Fruit fly (Drosophila melanogaster) whole organism, prepupa: ENCODE measurements around the gene Lipt2.

ENCODE experiments used
- Blimp-1 ChIP-seq: fragments of 200-800 bp; sonication (Bioruptor generic); optimal IDR thresholded peaks from 3 replicates; lab custom pipeline; 2017; ENCODE audit warnings: missing biosample characterization, missing genetic modification characterization, mild to moderate bottlenecking, moderate library complexity, missing genetic modification reagents
- CG10631 ChIP-seq: fragments of 200-800 bp; sonication (Bioruptor generic); optimal IDR thresholded peaks from 2 replicates; lab custom pipeline; 2016; ENCODE audit warnings: missing biosample characterization, missing genetic modification characterization
- CG11294 ChIP-seq: fragments of 200-800 bp; sonication (Bioruptor generic); IDR thresholded peaks from 2 replicates; pipeline ENCODE4 v1.3.6; 2022; ENCODE audit warnings: missing biosample characterization, missing genetic modification characterization
- CG11902 ChIP-seq: fragments of 200-800 bp; sonication (Bioruptor generic); optimal IDR thresholded peaks from 3 replicates; lab custom pipeline; 2016; ENCODE audit warnings: missing biosample characterization, missing genetic modification characterization
- CG15336 ChIP-seq: fragments of 200-800 bp; sonication (Bioruptor generic); IDR thresholded peaks from 2 replicates; pipeline ENCODE4 v1.3.6; 2022; ENCODE audit warnings: missing biosample characterization, missing genetic modification characterization
- CG1621 ChIP-seq: fragments of 200-800 bp; sonication (Bioruptor generic); optimal IDR thresholded peaks from 3 replicates; lab custom pipeline; 2018; ENCODE audit warnings: missing biosample characterization, mild to moderate bottlenecking, missing genetic modification characterization
- CG16779 ChIP-seq: fragments of 200-800 bp; sonication (Bioruptor generic); optimal IDR thresholded peaks from 3 replicates; lab custom pipeline; 2017; ENCODE audit warnings: missing biosample characterization, mild to moderate bottlenecking, missing genetic modification characterization
- CG3032 ChIP-seq: fragments of 200-800 bp; optimal IDR thresholded peaks from 2 replicates; lab custom pipeline; 2019; ENCODE audit warnings: missing biosample characterization, mild to moderate bottlenecking, missing genetic modification characterization, moderate library complexity
- CG31627 ChIP-seq: fragments of 200-800 bp; sonication (Bioruptor generic); optimal IDR thresholded peaks from 3 replicates; lab custom pipeline; 2016; ENCODE audit warnings: missing biosample characterization, missing genetic modification characterization
- CG32006 ChIP-seq: fragments of 200-800 bp; sonication (Bioruptor generic); optimal IDR thresholded peaks from 3 replicates; lab custom pipeline; 2017; ENCODE audit warnings: missing biosample characterization, mild to moderate bottlenecking, missing genetic modification characterization
- CG34406 ChIP-seq: fragments of 200-800 bp; sonication (Bioruptor generic); optimal IDR thresholded peaks from 3 replicates; lab custom pipeline; 2016; ENCODE audit warnings: missing biosample characterization, missing genetic modification characterization
- CG3919 ChIP-seq: fragments of 200-800 bp; sonication (Bioruptor generic); optimal IDR thresholded peaks from 3 replicates; lab custom pipeline; 2016; ENCODE audit warnings: missing biosample characterization, missing genetic modification characterization
- CG4318 ChIP-seq: fragments of 200-800 bp; sonication (Bioruptor generic); optimal IDR thresholded peaks from 3 replicates; lab custom pipeline; 2017; ENCODE audit warnings: missing biosample characterization, mild to moderate bottlenecking, missing genetic modification characterization
- CG6163 ChIP-seq: fragments of 200-800 bp; sonication (Bioruptor generic); IDR thresholded peaks from 3 replicates; pipeline ENCODE4 v1.3.6; 2022; ENCODE audit warnings: missing biosample characterization, missing genetic modification characterization
- CG6276 ChIP-seq: fragments of 200-800 bp; sonication (Bioruptor generic); optimal IDR thresholded peaks from 2 replicates; lab custom pipeline; 2017; ENCODE audit warnings: missing biosample characterization, mild to moderate bottlenecking, missing genetic modification characterization
- CG6792 ChIP-seq: fragments of 200-800 bp; sonication (Bioruptor generic); optimal IDR thresholded peaks from 3 replicates; lab custom pipeline; 2016; ENCODE audit warnings: missing biosample characterization, missing genetic modification characterization
- CG6808 ChIP-seq: fragments of 200-800 bp; sonication (Bioruptor generic); optimal IDR thresholded peaks from 3 replicates; lab custom pipeline; 2017; ENCODE audit warnings: missing biosample characterization, missing genetic modification characterization, mild to moderate bottlenecking, moderate library complexity, missing genetic modification reagents
- CG6854 ChIP-seq: fragments of 200-800 bp; sonication (Bioruptor generic); optimal IDR thresholded peaks from 2 replicates; lab custom pipeline; 2017; ENCODE audit warnings: missing biosample characterization, mild to moderate bottlenecking, missing genetic modification characterization
- CG7368 ChIP-seq: fragments of 200-800 bp; sonication (Bioruptor generic); optimal IDR thresholded peaks from 3 replicates; lab custom pipeline; 2016; ENCODE audit warnings: missing biosample characterization, missing genetic modification characterization
- CG8119 ChIP-seq: fragments of 200-800 bp; sonication (Bioruptor generic); IDR thresholded peaks from 3 replicates; pipeline ENCODE4 v1.3.6; 2022; ENCODE audit warnings: missing biosample characterization, missing genetic modification characterization
- CG8319 ChIP-seq: fragments of 200-800 bp; sonication (Bioruptor generic); optimal IDR thresholded peaks from 3 replicates; lab custom pipeline; 2016; ENCODE audit warnings: missing biosample characterization, missing genetic modification characterization
- CG8632 ChIP-seq: fragments of 200-800 bp; sonication (Bioruptor generic); optimal IDR thresholded peaks from 3 replicates; lab custom pipeline; 2016; ENCODE audit warnings: missing biosample characterization, missing genetic modification characterization
- CG9139 ChIP-seq: fragments of 200-800 bp; sonication (Bioruptor generic); optimal IDR thresholded peaks from 3 replicates; lab custom pipeline; 2017; ENCODE audit warnings: missing biosample characterization, mild to moderate bottlenecking, missing genetic modification characterization
- Eip75B ChIP-seq: fragments of 200-800 bp; sonication (Bioruptor generic); optimal IDR thresholded peaks from 3 replicates; lab custom pipeline; 2016; ENCODE audit warnings: missing biosample characterization, missing genetic modification characterization
- Eip93F ChIP-seq: fragments of 200-800 bp; sonication (Bioruptor generic); optimal IDR thresholded peaks from 2 replicates; lab custom pipeline; 2016; ENCODE audit warnings: missing biosample characterization, mild to moderate bottlenecking, missing genetic modification characterization
- Ets21C ChIP-seq: fragments of 200-800 bp; sonication (Bioruptor generic); optimal IDR thresholded peaks from 3 replicates; lab custom pipeline; 2016; ENCODE audit warnings: missing biosample characterization, missing genetic modification characterization
- Ets96B ChIP-seq: fragments of 200-800 bp; optimal IDR thresholded peaks from 2 replicates; lab custom pipeline; 2019; ENCODE audit warnings: missing biosample characterization, mild to moderate bottlenecking, missing genetic modification characterization, moderate library complexity
- Gug ChIP-seq: fragments of 200-800 bp; sonication (Bioruptor generic); IDR thresholded peaks from 2 replicates; pipeline ENCODE4 v1.3.6; 2022; ENCODE audit warnings: missing biosample characterization, missing genetic modification characterization
- Hr38 ChIP-seq: sonication (Bioruptor generic); optimal IDR thresholded peaks from 2 replicates; lab custom pipeline; 2016; ENCODE audit warnings: missing biosample characterization, missing genetic modification characterization
- Hr39 ChIP-seq: fragments of 200-800 bp; sonication (Bioruptor generic); optimal IDR thresholded peaks from 2 replicates; lab custom pipeline; 2016; ENCODE audit warnings: missing biosample characterization, missing genetic modification characterization
- Hr4 ChIP-seq: fragments of 200-800 bp; sonication (Bioruptor generic); optimal IDR thresholded peaks from 3 replicates; lab custom pipeline; 2016; ENCODE audit warnings: missing biosample characterization, missing genetic modification characterization
- Lpt ChIP-seq: fragments of 200-800 bp; sonication (Bioruptor generic); optimal IDR thresholded peaks from 3 replicates; lab custom pipeline; 2016; ENCODE audit warnings: missing biosample characterization, missing genetic modification characterization
- Met ChIP-seq: fragments of 200-800 bp; sonication (Bioruptor generic); optimal IDR thresholded peaks from 3 replicates; lab custom pipeline; 2016; ENCODE audit warnings: missing biosample characterization, missing genetic modification characterization
- OdsH ChIP-seq: fragments of 200-800 bp; sonication (Bioruptor generic); optimal IDR thresholded peaks from 3 replicates; lab custom pipeline; 2016; ENCODE audit warnings: missing biosample characterization, missing genetic modification characterization
- Smox ChIP-seq: fragments of 200-800 bp; sonication (Bioruptor generic); optimal IDR thresholded peaks from 3 replicates; lab custom pipeline; 2016; ENCODE audit warnings: missing biosample characterization, missing genetic modification characterization
- Sox102F ChIP-seq: fragments of 200-800 bp; sonication (Bioruptor generic); optimal IDR thresholded peaks from 2 replicates; lab custom pipeline; 2016; ENCODE audit warnings: missing biosample characterization, mild to moderate bottlenecking, missing genetic modification characterization
- Sox14 ChIP-seq: fragments of 200-800 bp; sonication (Bioruptor generic); optimal IDR thresholded peaks from 3 replicates; lab custom pipeline; 2016; ENCODE audit warnings: missing biosample characterization, missing genetic modification characterization
- Sox15 ChIP-seq: fragments of 200-800 bp; sonication (Bioruptor generic); optimal IDR thresholded peaks from 3 replicates; lab custom pipeline; 2016; ENCODE audit warnings: missing biosample characterization, missing genetic modification characterization
- achi ChIP-seq: fragments of 200-800 bp; sonication (Bioruptor generic); optimal IDR thresholded peaks from 3 replicates; lab custom pipeline; 2016; ENCODE audit warnings: missing biosample characterization, missing genetic modification characterization
- acj6 ChIP-seq: fragments of 200-800 bp; sonication (Bioruptor generic); optimal IDR thresholded peaks from 3 replicates; lab custom pipeline; 2016; ENCODE audit warnings: missing biosample characterization, missing genetic modification characterization
- cyc ChIP-seq: fragments of 200-800 bp; sonication (Bioruptor generic); optimal IDR thresholded peaks from 3 replicates; lab custom pipeline; 2016; ENCODE audit warnings: missing biosample characterization, missing genetic modification characterization
- dac ChIP-seq: fragments of 200-800 bp; sonication (Bioruptor generic); optimal IDR thresholded peaks from 2 replicates; lab custom pipeline; 2017; ENCODE audit warnings: missing biosample characterization, mild to moderate bottlenecking, missing genetic modification characterization
- eg ChIP-seq: fragments of 200-800 bp; sonication (Bioruptor generic); IDR thresholded peaks from 3 replicates; pipeline ENCODE4 v1.3.6; 2022; ENCODE audit warnings: missing biosample characterization, missing genetic modification characterization
- esn ChIP-seq: fragments of 200-800 bp; sonication (Bioruptor generic); optimal IDR thresholded peaks from 2 replicates; lab custom pipeline; 2016; ENCODE audit warnings: missing biosample characterization, mild to moderate bottlenecking, missing genetic modification characterization, moderate library complexity
- fd59A ChIP-seq: fragments of 200-800 bp; sonication (Bioruptor generic); optimal IDR thresholded peaks from 2 replicates; lab custom pipeline; 2017; ENCODE audit warnings: missing biosample characterization, mild to moderate bottlenecking, missing genetic modification characterization, missing genetic modification reagents
- fkh ChIP-seq: fragments of 200-800 bp; sonication (Bioruptor generic); optimal IDR thresholded peaks from 3 replicates; lab custom pipeline; 2017; ENCODE audit warnings: missing biosample characterization, mild to moderate bottlenecking, missing genetic modification characterization, moderate library complexity
- lz ChIP-seq: fragments of 200-800 bp; sonication (Bioruptor generic); optimal IDR thresholded peaks from 3 replicates; lab custom pipeline; 2016; ENCODE audit warnings: missing biosample characterization, missing genetic modification characterization
- net ChIP-seq: fragments of 200-800 bp; sonication (Bioruptor generic); optimal IDR thresholded peaks from 3 replicates; lab custom pipeline; 2016; ENCODE audit warnings: missing biosample characterization, missing genetic modification characterization
- salr ChIP-seq, 2 experiments: fragments of 200-800 bp; sonication (Bioruptor generic); optimal IDR thresholded peaks; 3 replicates each; lab custom pipeline; 2016 to 2018; ENCODE audit warnings: missing biosample characterization in 2 of 2, missing genetic modification characterization in 2 of 2, mild to moderate bottlenecking in 1 of 2
- spab ChIP-seq: fragments of 200-800 bp; sonication (Bioruptor generic); optimal IDR thresholded peaks from 2 replicates; lab custom pipeline; 2017; ENCODE audit warnings: missing biosample characterization, mild to moderate bottlenecking, missing genetic modification characterization, missing genetic modification reagents
- ss ChIP-seq, 2 experiments: fragments of 200-800 bp; sonication (Bioruptor generic); optimal IDR thresholded peaks; 2 replicates in 1 of 2; 3 replicates in 1 of 2; lab custom pipeline; 2017 to 2018; ENCODE audit warnings: mild to moderate bottlenecking in 2 of 2, missing biosample characterization in 2 of 2, missing genetic modification characterization in 2 of 2, moderate library complexity in 1 of 2
- topi ChIP-seq: fragments of 200-800 bp; sonication (Bioruptor generic); optimal IDR thresholded peaks from 3 replicates; lab custom pipeline; 2016; ENCODE audit warnings: missing biosample characterization, missing genetic modification characterization
- vri ChIP-seq: fragments of 200-800 bp; sonication (Bioruptor generic); optimal IDR thresholded peaks from 3 replicates; lab custom pipeline; 2016; ENCODE audit warnings: missing biosample characterization, mild to moderate bottlenecking, missing genetic modification characterization

Lipt2 gene

DNA sequence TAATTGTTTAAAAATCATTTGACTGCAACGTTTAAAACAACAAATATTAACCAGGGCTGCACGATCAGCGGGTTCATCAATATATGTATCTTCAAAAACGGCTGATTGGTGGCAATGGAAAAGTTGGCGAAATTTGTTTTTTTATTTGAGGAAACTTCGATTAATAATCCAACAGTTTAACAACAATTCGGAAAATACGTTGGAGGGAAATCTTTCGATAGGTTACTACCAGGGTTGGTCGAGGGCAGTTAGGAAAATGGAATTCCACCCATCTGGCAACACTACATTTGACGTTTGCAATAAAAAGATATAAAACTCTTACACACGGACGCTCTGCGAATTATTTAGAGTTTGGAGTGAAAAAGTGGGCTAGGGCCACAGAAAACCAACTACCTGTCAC, at the start of gene Lipt2, which contains the start of gene CG14650:
Lipt2 (minus strand) TSS at position 217 of the 400 bp plus-strand sequence.
CG14650 (plus strand) TSS at position 275 of the 400 bp plus-strand sequence.
- TF ChIP-seq ss (GFP tag; optimal IDR thresholded peaks at IDR 0.05; lab: Kevin White, UChicago) (no peak), acj6 (GFP tag; lab: Kevin White, UChicago) (peak; percentile 67), dac (GFP tag; lab: Kevin White, UChicago) (no peak), Sox14 (peak; percentile 83), CG6276 (GFP tag; lab: Kevin White, UChicago) (no peak), CG3919 (GFP tag; lab: Kevin White, UChicago) (peak; percentile 73), Hr4 (GFP tag; lab: Kevin White, UChicago) (no peak), CG15336 (GFP tag; lab: Robert Waterston, UW) (no peak), CG6854 (no peak), Smox (GFP tag; lab: Kevin White, UChicago) (no peak), Met (GFP tag; lab: Kevin White, UChicago) (no peak), CG6808 (no peak), Sox102F (GFP tag; lab: Kevin White, UChicago) (no peak), Eip93F (GFP tag; lab: Kevin White, UChicago) (no peak), Ets96B (tag; lab: Kevin White, UChicago) (no peak), CG6163 (GFP tag; lab: Robert Waterston, UW) (peak; percentile 52; the same call in 2 of the 3 replicates), CG8319 (no peak), Blimp-1 (GFP tag; lab: Kevin White, UChicago) (no peak), net (GFP tag; lab: Kevin White, UChicago) (peak; percentile 56), cyc (GFP tag; lab: Kevin White, UChicago) (peak; percentile 59), Eip75B (no peak), CG11294 (no peak), topi (GFP tag; lab: Kevin White, UChicago) (no peak), CG9139 (GFP tag; lab: Kevin White, UChicago) (no peak), fkh (GFP tag; lab: Kevin White, UChicago) (no peak), CG3032 (tag; lab: Kevin White, UChicago) (peak; percentile 60), Gug (GFP tag; lab: Robert Waterston, UW) (peak; percentile 19; the same call in 1 of the 2 replicates), CG16779 (tag; lab: Kevin White, UChicago) (no peak), achi (GFP tag; lab: Kevin White, UChicago) (peak; percentile 85), CG8632 (no peak), CG8119 (GFP tag; lab: Robert Waterston, UW) (no peak), CG7368 (GFP tag; lab: Kevin White, UChicago) (no peak), eg (peak; percentile 33; the same call in 1 of the 3 replicates), vri (GFP tag; lab: Kevin White, UChicago) (no peak), CG31627 (GFP tag; lab: Kevin White, UChicago) (peak; percentile 75), lz (peak; percentile 73), CG4318 (GFP tag; lab: Kevin White, UChicago) (no peak), Hr38 (GFP tag; lab: Kevin White, UChicago) (no peak), CG10631 (GFP tag; lab: Kevin White, UChicago) (no peak), CG6792 (GFP tag; lab: Kevin White, UChicago) (peak; percentile 47), CG11902 (GFP tag; lab: Kevin White, UChicago) (peak; percentile 51), Sox15 (GFP tag; lab: Kevin White, UChicago) (peak; percentile 39), fd59A (GFP tag; lab: Kevin White, UChicago) (no peak), Ets21C (GFP tag; lab: Kevin White, UChicago) (no peak), Hr39 (GFP tag; lab: Kevin White, UChicago) (no peak), esn (peak; percentile 79), OdsH (GFP tag; lab: Kevin White, UChicago) (no peak), spab (GFP tag; lab: Kevin White, UChicago) (no peak), salr (GFP tag; optimal IDR thresholded peaks at IDR 0.05; lab: Kevin White, UChicago) (no peak), CG32006 (GFP tag; lab: Kevin White, UChicago) (no peak), Lpt (GFP tag; lab: Kevin White, UChicago) (no peak), CG1621 (tag; lab: Kevin White, UChicago) (peak; percentile 14), CG34406 (no peak)
